Fruit fly (Drosophila melanogaster): ENCODE data around the gene CG43117.

DNA sequence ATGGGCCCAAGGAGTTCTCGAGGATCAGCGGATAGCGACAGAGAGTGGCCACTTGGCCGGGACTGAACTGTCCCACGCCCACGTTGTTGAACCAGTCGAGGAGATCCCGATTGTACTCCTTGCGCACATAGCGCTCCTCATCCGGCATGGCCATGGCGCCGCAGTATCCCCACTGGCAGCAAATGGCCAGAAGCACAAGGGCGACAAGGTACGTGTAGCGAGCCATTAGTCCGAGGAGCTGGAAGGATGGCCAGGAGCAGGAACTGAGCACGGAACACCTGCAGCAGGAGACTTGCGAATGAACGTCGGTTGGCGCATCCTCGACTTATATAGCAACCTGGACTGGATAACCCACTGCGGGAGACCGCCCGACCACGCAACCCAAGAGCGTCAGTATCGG lies 1.2 kb downstream of the CG43117 start, which contains the start of gene Pdf:
- TF ChIP-seq Pif1B (GFP tag; optimal IDR thresholded peaks at IDR 0.05): no peak
- TF ChIP-seq CG13204 (GFP tag; optimal IDR thresholded peaks at IDR 0.05): no peak
- TF ChIP-seq CG32121 (GFP tag; IDR thresholded peaks at IDR 0.05): no peak
- TF ChIP-seq CG10348 (GFP tag; IDR thresholded peaks at IDR 0.05): no peak
- no peak for TF ChIP-seq rn (GFP tag; IDR thresholded peaks at IDR 0.05)
- no peak for TF ChIP-seq CG14655 (GFP tag; optimal IDR thresholded peaks at IDR 0.05)
- no peak for TF ChIP-seq CG12605 (GFP tag; IDR thresholded peaks at IDR 0.05)
- no peak for TF ChIP-seq CG4496 (GFP tag; IDR thresholded peaks at IDR 0.05)
- TF ChIP-seq CG8159 (tag; optimal IDR thresholded peaks at IDR 0.05): no peak
- no peak for TF ChIP-seq D1 (tag; optimal IDR thresholded peaks at IDR 0.05)
- TF ChIP-seq CG9948 (tag; optimal IDR thresholded peaks at IDR 0.05): no peak
